Worm (Caenorhabditis elegans): ENCODE results near the gene oac-56.

Gene oac-56

DNA sequence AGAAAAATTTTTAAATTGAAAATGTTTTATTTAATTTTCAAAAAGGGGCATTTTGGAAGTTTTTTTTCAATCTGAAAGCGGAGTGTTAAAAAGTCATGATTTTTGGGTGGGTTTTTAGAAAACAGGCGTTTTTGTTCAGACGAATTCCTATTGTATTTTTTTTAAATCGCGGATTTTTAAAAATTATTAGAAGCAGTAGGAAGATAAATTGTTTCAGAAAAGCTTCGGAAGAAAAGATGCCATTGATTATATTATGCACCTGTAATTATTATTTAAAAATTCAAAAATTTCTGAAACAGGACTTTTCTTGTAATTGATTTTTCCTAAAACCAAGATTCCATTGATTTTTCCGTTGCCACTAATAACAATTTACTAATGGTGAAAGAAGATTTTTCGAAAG is 44.7 kb downstream of the oac-56 start:
- no peak for TF ChIP-seq hlh-15 (tag; optimal IDR thresholded peaks at IDR 0.05)
- no peak for TF ChIP-seq ceh-30 (tag; optimal IDR thresholded peaks at IDR 0.05)
- TF ChIP-seq syd-9 (tag; optimal IDR thresholded peaks at IDR 0.05) = no peak
- no peak for TF ChIP-seq sox-2 (GFP tag; IDR thresholded peaks at IDR 0.05)
- no peak for TF ChIP-seq hlh-30 (tag; optimal IDR thresholded peaks at IDR 0.05; ENCODE audit: insufficient read depth)
- TF ChIP-seq lim-6 (tag; optimal IDR thresholded peaks at IDR 0.05) = no peak
- no peak for TF ChIP-seq dve-1 (tag; optimal IDR thresholded peaks at IDR 0.05)
- TF ChIP-seq npax-4 (tag; optimal IDR thresholded peaks at IDR 0.05) = no peak
- no peak for TF ChIP-seq C08G9.2 (tag; optimal IDR thresholded peaks at IDR 0.05)
- no peak for TF ChIP-seq ceh-18 (tag; optimal IDR thresholded peaks at IDR 0.05)
- no peak for TF ChIP-seq odd-2 (tag; optimal IDR thresholded peaks at IDR 0.05)

ce11 chrIV:14297058-14297457 is 53.5 kb downstream of the oac-56 start:
- TF ChIP-seq unc-86 (tag; optimal IDR thresholded peaks at IDR 0.05) (no peak), pha-2 (tag; optimal IDR thresholded peaks at IDR 0.05) (no peak), elt-4 (tag; optimal IDR thresholded peaks at IDR 0.05) (no peak), pax-1 (tag; optimal IDR thresholded peaks at IDR 0.05) (no peak), tbx-7 (tag; optimal IDR thresholded peaks at IDR 0.05) (no peak), pros-1 (tag; optimal IDR thresholded peaks at IDR 0.05) (no peak), fax-1 (tag; optimal IDR thresholded peaks at IDR 0.05) (no peak), lin-11 (tag; optimal IDR thresholded peaks at IDR 0.05) (no peak), sox-2 (GFP tag; IDR thresholded peaks at IDR 0.05) (no peak), K02D7.2 (tag; optimal IDR thresholded peaks at IDR 0.05) (no peak), nhr-232 (tag; optimal IDR thresholded peaks at IDR 0.05) (no peak), npax-4 (tag; optimal IDR thresholded peaks at IDR 0.05) (no peak), dmd-4 (tag; optimal IDR thresholded peaks at IDR 0.05; ENCODE audit: borderline replicate concordance) (no peak), unc-42 (tag; optimal IDR thresholded peaks at IDR 0.05) (no peak), odd-2 (tag; optimal IDR thresholded peaks at IDR 0.05) (no peak), ref-2 (tag; optimal IDR thresholded peaks at IDR 0.05) (no peak), ceh-45 (GFP tag; IDR thresholded peaks at IDR 0.05) (no peak), lim-6 (tag; optimal IDR thresholded peaks at IDR 0.05) (no peak), ceh-22 (tag; optimal IDR thresholded peaks at IDR 0.05) (no peak)

Data from whole organism, late embryonic.